Worm (Caenorhabditis elegans): ENCODE data around the gene C43H6.6.

DNA sequence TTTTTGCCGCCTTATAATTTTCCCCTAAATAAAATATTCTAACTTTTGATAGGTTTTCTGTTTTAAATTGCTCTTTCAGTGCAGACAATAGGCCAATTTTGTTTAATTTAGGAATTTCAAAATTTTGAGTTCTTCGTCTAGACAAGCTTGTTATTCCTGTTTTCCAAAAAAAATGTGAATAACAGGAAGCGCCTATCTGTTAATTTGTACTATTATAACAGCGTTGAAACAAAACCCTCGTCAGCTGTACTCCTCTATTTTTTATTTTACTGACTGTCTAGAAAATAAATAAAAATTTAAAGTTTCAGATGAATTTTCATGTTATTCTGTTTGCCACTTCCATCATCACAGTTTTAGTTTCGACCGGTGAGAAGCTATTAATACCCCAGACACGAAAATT is 13.8 kb upstream of the C43H6.6 start, which contains the start of gene F47G3.4:
- TF ChIP-seq pha-4 (tag; optimal IDR thresholded peaks at IDR 0.05) (no peak), lsl-1 (GFP tag; optimal IDR thresholded peaks at IDR 0.05) (no peak), somi-1 (GFP tag; optimal IDR thresholded peaks at IDR 0.05) (no peak), let-607 (tag; optimal IDR thresholded peaks at IDR 0.05) (no peak), snpc-4 (GFP tag; optimal IDR thresholded peaks at IDR 0.05) (no peak), snpc-4 (tag; optimal IDR thresholded peaks at IDR 0.05) (no peak), ama-1 (optimal IDR thresholded peaks at IDR 0.05) (no peak), ama-1 (GFP tag; optimal IDR thresholded peaks at IDR 0.05) (no peak), pbrm-1 (GFP tag; IDR thresholded peaks at IDR 0.05) (no peak), akir-1 (GFP tag; optimal IDR thresholded peaks at IDR 0.05) (no peak), ceh-79 (tag; optimal IDR thresholded peaks at IDR 0.05) (no peak), lin-54 (GFP tag; optimal IDR thresholded peaks at IDR 0.05) (no peak), lin-40 (tag; optimal IDR thresholded peaks at IDR 0.05) (no peak), nhr-90 (tag; optimal IDR thresholded peaks at IDR 0.05) (no peak)

Data from whole organism, young adult.